Fruit fly (Drosophila melanogaster) whole organism, embryonic: ENCODE data around the gene Acyp2.

Experiments used
- Adf1 ChIP-seq: fragments of 200-800 bp; sonication (Bioruptor generic); IDR thresholded peaks from 2 replicates; pipeline ENCODE4 v1.3.6; 2022; ENCODE audit warnings: missing biosample characterization, missing genetic modification characterization
- Asciz ChIP-seq: fragments of 200-800 bp; sonication (Bioruptor generic); optimal IDR thresholded peaks from 2 replicates; lab custom pipeline; 2017; ENCODE audit warnings: missing biosample characterization, mild to moderate bottlenecking, missing genetic modification characterization, missing genetic modification reagents
- CG10321 ChIP-seq: fragments of 200-800 bp; sonication (Bioruptor generic); IDR thresholded peaks from 2 replicates; pipeline ENCODE4 v1.3.6; 2022; ENCODE audit warnings: missing biosample characterization, missing genetic modification characterization
- CG12071 ChIP-seq: fragments of 200-800 bp; sonication (Bioruptor generic); optimal IDR thresholded peaks from 3 replicates; lab custom pipeline; 2018; ENCODE audit warnings: missing biosample characterization, mild to moderate bottlenecking, missing genetic modification characterization
- CG12391 ChIP-seq: fragments of 200-800 bp; sonication (Bioruptor generic); optimal IDR thresholded peaks from 3 replicates; lab custom pipeline; 2018; ENCODE audit warnings: missing biosample characterization, mild to moderate bottlenecking, missing genetic modification characterization, moderate library complexity
- CG13123 ChIP-seq: fragments of 200-800 bp; sonication (Bioruptor generic); optimal IDR thresholded peaks from 2 replicates; lab custom pipeline; 2016; ENCODE audit warnings: missing biosample characterization, missing genetic modification characterization
- CG15269 ChIP-seq: fragments of 200-800 bp; sonication (Bioruptor generic); optimal IDR thresholded peaks from 2 replicates; lab custom pipeline; 2018; ENCODE audit warnings: missing biosample characterization, mild to moderate bottlenecking, missing genetic modification characterization, moderate library complexity
- CG15514 ChIP-seq: fragments of 200-800 bp; sonication (Bioruptor generic); optimal IDR thresholded peaks from 3 replicates; lab custom pipeline; 2017; ENCODE audit warnings: missing biosample characterization, missing genetic modification characterization, mild to moderate bottlenecking, moderate library complexity, missing genetic modification reagents
- CG16779 ChIP-seq: fragments of 200-800 bp; sonication (Bioruptor generic); IDR thresholded peaks from 2 replicates; pipeline ENCODE4 v1.3.6; 2022; ENCODE audit warnings: missing biosample characterization, missing genetic modification characterization
- CG17186 ChIP-seq: fragments of 200-800 bp; sonication (Bioruptor generic); optimal IDR thresholded peaks from 3 replicates; lab custom pipeline; 2017; ENCODE audit warnings: missing biosample characterization, missing genetic modification reagents, missing genetic modification characterization
- CG1832 ChIP-seq: fragments of 200-800 bp; sonication (Bioruptor generic); optimal IDR thresholded peaks from 2 replicates; lab custom pipeline; 2017; ENCODE audit warnings: missing biosample characterization, mild to moderate bottlenecking, missing genetic modification characterization, inconsistent platforms
- CG31224 ChIP-seq: fragments of 200-800 bp; sonication (Bioruptor generic); IDR thresholded peaks from 2 replicates; pipeline ENCODE4 v1.3.6; 2022; ENCODE audit warnings: missing biosample characterization, missing genetic modification characterization
- CG3281 ChIP-seq: fragments of 200-800 bp; sonication (Bioruptor generic); optimal IDR thresholded peaks from 3 replicates; lab custom pipeline; 2017; ENCODE audit warnings: missing biosample characterization, mild to moderate bottlenecking, missing genetic modification characterization
- CG6254 ChIP-seq: fragments of 200-800 bp; sonication (Bioruptor generic); optimal IDR thresholded peaks from 3 replicates; lab custom pipeline; 2017; ENCODE audit warnings: mild to moderate bottlenecking, missing biosample characterization, missing genetic modification reagents, missing genetic modification characterization
- CG6791 ChIP-seq: fragments of 200-800 bp; sonication (Bioruptor generic); IDR thresholded peaks from 3 replicates; pipeline ENCODE4 v1.3.6; 2022; ENCODE audit warnings: missing biosample characterization, missing genetic modification characterization; ENCODE audit not compliant: partially characterized antibody
- CG8924 ChIP-seq: fragments of 200-800 bp; optimal IDR thresholded peaks from 3 replicates; lab custom pipeline; 2019; ENCODE audit warnings: missing biosample characterization, mild to moderate bottlenecking, missing genetic modification characterization, moderate library complexity
- D19A ChIP-seq: fragments of 200-800 bp; optimal IDR thresholded peaks from 3 replicates; lab custom pipeline; 2019; ENCODE audit warnings: missing biosample characterization, mild to moderate bottlenecking, missing genetic modification characterization, moderate library complexity
- Dbx ChIP-seq: fragments of 200-800 bp; sonication (Bioruptor generic); IDR thresholded peaks from 3 replicates; pipeline ENCODE4 v1.3.6; 2022; ENCODE audit warnings: missing biosample characterization, missing genetic modification characterization
- Dfd ChIP-seq, 2 experiments: fragments of >200 bp; optimal IDR thresholded peaks; 2 replicates each; lab custom pipeline; 2017; ENCODE audit warnings: missing biosample characterization in 2 of 2, missing genetic modification characterization in 2 of 2
- Dip3 ChIP-seq: fragments of 200-800 bp; sonication (Bioruptor generic); optimal IDR thresholded peaks from 3 replicates; lab custom pipeline; 2016; ENCODE audit warnings: missing biosample characterization, missing genetic modification characterization
- Hmx ChIP-seq: fragments of 200-800 bp; sonication (Bioruptor generic); optimal IDR thresholded peaks from 2 replicates; lab custom pipeline; 2016; ENCODE audit warnings: missing biosample characterization, missing genetic modification characterization
- Ptx1 ChIP-seq: fragments of 200-800 bp; sonication (Bioruptor generic); IDR thresholded peaks from 2 replicates; pipeline ENCODE4 v1.3.6; 2022; ENCODE audit warnings: missing biosample characterization, missing genetic modification characterization
- Ssrp ChIP-seq: fragments of 200-800 bp; sonication (Bioruptor generic); optimal IDR thresholded peaks from 2 replicates; lab custom pipeline; 2018; ENCODE audit warnings: missing biosample characterization, mild to moderate bottlenecking, missing genetic modification characterization, moderate library complexity
- Stat92E ChIP-seq, 3 experiments: fragments of >200 bp in 2 of 3; fragments of 200-800 bp in 1 of 3; sonication (Bioruptor generic) in 1 of 3; optimal IDR thresholded peaks; 2 replicates each; lab custom pipeline; 2017 to 2019; ENCODE audit warnings: missing biosample characterization in 3 of 3, missing genetic modification characterization in 3 of 3, mild to moderate bottlenecking in 1 of 3, moderate library complexity in 1 of 3
- ase ChIP-seq: fragments of 200-800 bp; sonication (Bioruptor generic); IDR thresholded peaks from 3 replicates; pipeline ENCODE4 v1.3.6; 2022; ENCODE audit warnings: missing biosample characterization, missing genetic modification characterization
- az2 ChIP-seq: fragments of 200-800 bp; sonication (Bioruptor generic); optimal IDR thresholded peaks from 3 replicates; lab custom pipeline; 2016; ENCODE audit warnings: missing biosample characterization, missing genetic modification characterization
- btn ChIP-seq: fragments of 200-800 bp; sonication (Bioruptor generic); optimal IDR thresholded peaks from 2 replicates; lab custom pipeline; 2016; ENCODE audit warnings: missing biosample characterization, missing genetic modification characterization
- chif ChIP-seq, 2 experiments: fragments of 200-800 bp; sonication (Bioruptor generic); optimal IDR thresholded peaks; 3 replicates each; lab custom pipeline; 2016; ENCODE audit warnings: missing biosample characterization in 2 of 2, missing genetic modification characterization in 2 of 2
- chinmo ChIP-seq: fragments of 200-800 bp; sonication (Bioruptor generic); IDR thresholded peaks from 4 replicates; pipeline ENCODE4 v1.3.6; 2022; ENCODE audit warnings: missing biosample characterization, missing genetic modification characterization; ENCODE audit not compliant: partially characterized antibody
- croc ChIP-seq: fragments of 200-800 bp; sonication (Bioruptor generic); conservative IDR thresholded peaks from 3 replicates; pipeline ENCODE4 v1.3.6; 2022; ENCODE audit warnings: missing biosample characterization, missing genetic modification characterization
- cwo ChIP-seq: fragments of 200-800 bp; sonication (Bioruptor generic); optimal IDR thresholded peaks from 3 replicates; lab custom pipeline; 2017; ENCODE audit warnings: missing biosample characterization, missing genetic modification characterization, mild to moderate bottlenecking, moderate library complexity, missing genetic modification reagents
- eve ChIP-seq, 2 experiments: fragments of >200 bp; optimal IDR thresholded peaks; 2 replicates each; lab custom pipeline; 2017; ENCODE audit warnings: missing biosample characterization in 2 of 2, missing genetic modification characterization in 2 of 2
- hb ChIP-seq: fragments of 200-800 bp; sonication (Bioruptor generic); IDR thresholded peaks from 3 replicates; pipeline ENCODE4 v1.3.6; 2022; ENCODE audit warnings: missing biosample characterization, missing genetic modification characterization; ENCODE audit not compliant: partially characterized antibody
- ind ChIP-seq: fragments of 200-800 bp; sonication (Bioruptor generic); optimal IDR thresholded peaks from 3 replicates; lab custom pipeline; 2016; ENCODE audit warnings: missing biosample characterization, missing genetic modification characterization
- kay ChIP-seq: fragments of 200-800 bp; sonication (Bioruptor generic); optimal IDR thresholded peaks from 2 replicates; lab custom pipeline; 2016; ENCODE audit warnings: missing biosample characterization, missing genetic modification characterization
- ken ChIP-seq: fragments of 200-800 bp; sonication (Bioruptor generic); IDR thresholded peaks from 3 replicates; pipeline ENCODE4 v1.3.6; 2022; ENCODE audit warnings: missing biosample characterization, missing genetic modification characterization
- org-1 ChIP-seq: fragments of 200-800 bp; sonication (Bioruptor generic); optimal IDR thresholded peaks from 2 replicates; lab custom pipeline; 2017; ENCODE audit warnings: missing biosample characterization, missing genetic modification characterization
- otp ChIP-seq: fragments of 200-800 bp; sonication (Bioruptor generic); IDR thresholded peaks from 3 replicates; pipeline ENCODE4, ENCODE4 v1.3.6; 2022; ENCODE audit warnings: missing biosample characterization, missing genetic modification characterization
- pan ChIP-seq, 4 experiments: fragments of >200 bp in 3 of 4; fragments of 200-800 bp in 1 of 4; sonication (Bioruptor generic) in 1 of 4; optimal IDR thresholded peaks in 3 of 4; IDR thresholded peaks in 1 of 4; 2 replicates each; pipeline versions ENCODE4 v1.3.6 to Lab custom; 2017 to 2022; ENCODE audit warnings: missing biosample characterization in 2 of 4, missing genetic modification characterization in 2 of 4, mixed read lengths in 1 of 4
- psq ChIP-seq: fragments of 200-800 bp; sonication (Bioruptor generic); optimal IDR thresholded peaks from 2 replicates; lab custom pipeline; 2017; ENCODE audit warnings: missing biosample characterization, missing genetic modification characterization
- pzg ChIP-seq: fragments of 200-800 bp; sonication (Bioruptor generic); optimal IDR thresholded peaks from 3 replicates; lab custom pipeline; 2018; ENCODE audit warnings: missing biosample characterization, mild to moderate bottlenecking, missing genetic modification characterization, moderate library complexity
- sc ChIP-seq, 3 experiments: fragments of >200 bp in 2 of 3; fragments of 200-800 bp in 1 of 3; sonication (Bioruptor generic) in 1 of 3; optimal IDR thresholded peaks; 2 replicates in 2 of 3; 3 replicates in 1 of 3; lab custom pipeline; 2017; ENCODE audit warnings: mild to moderate bottlenecking in 1 of 3, missing biosample characterization in 1 of 3, missing genetic modification characterization in 1 of 3, missing genetic modification reagents in 1 of 3
- sens-2 ChIP-seq: fragments of 200-800 bp; sonication (Bioruptor generic); IDR thresholded peaks from 2 replicates; pipeline ENCODE4 v1.3.6; 2022; ENCODE audit warnings: missing biosample characterization, missing genetic modification characterization
- tgo ChIP-seq: fragments of 200-800 bp; sonication (Bioruptor generic); IDR thresholded peaks from 3 replicates; pipeline ENCODE4 v1.3.6; 2022; ENCODE audit warnings: missing biosample characterization, missing genetic modification characterization
- wor ChIP-seq: fragments of 200-800 bp; sonication (Bioruptor generic); IDR thresholded peaks from 2 replicates; pipeline ENCODE4 v1.3.6; 2022; ENCODE audit warnings: missing biosample characterization, missing genetic modification characterization
- zf30C ChIP-seq: fragments of 200-800 bp; sonication (Bioruptor generic); optimal IDR thresholded peaks from 3 replicates; lab custom pipeline; 2018; ENCODE audit warnings: missing biosample characterization, mild to moderate bottlenecking, missing genetic modification characterization
- zfh2 ChIP-seq: fragments of 200-800 bp; sonication (Bioruptor generic); optimal IDR thresholded peaks from 2 replicates; lab custom pipeline; 2016; ENCODE audit warnings: missing biosample characterization, missing genetic modification characterization

Acyp2 gene

DNA sequence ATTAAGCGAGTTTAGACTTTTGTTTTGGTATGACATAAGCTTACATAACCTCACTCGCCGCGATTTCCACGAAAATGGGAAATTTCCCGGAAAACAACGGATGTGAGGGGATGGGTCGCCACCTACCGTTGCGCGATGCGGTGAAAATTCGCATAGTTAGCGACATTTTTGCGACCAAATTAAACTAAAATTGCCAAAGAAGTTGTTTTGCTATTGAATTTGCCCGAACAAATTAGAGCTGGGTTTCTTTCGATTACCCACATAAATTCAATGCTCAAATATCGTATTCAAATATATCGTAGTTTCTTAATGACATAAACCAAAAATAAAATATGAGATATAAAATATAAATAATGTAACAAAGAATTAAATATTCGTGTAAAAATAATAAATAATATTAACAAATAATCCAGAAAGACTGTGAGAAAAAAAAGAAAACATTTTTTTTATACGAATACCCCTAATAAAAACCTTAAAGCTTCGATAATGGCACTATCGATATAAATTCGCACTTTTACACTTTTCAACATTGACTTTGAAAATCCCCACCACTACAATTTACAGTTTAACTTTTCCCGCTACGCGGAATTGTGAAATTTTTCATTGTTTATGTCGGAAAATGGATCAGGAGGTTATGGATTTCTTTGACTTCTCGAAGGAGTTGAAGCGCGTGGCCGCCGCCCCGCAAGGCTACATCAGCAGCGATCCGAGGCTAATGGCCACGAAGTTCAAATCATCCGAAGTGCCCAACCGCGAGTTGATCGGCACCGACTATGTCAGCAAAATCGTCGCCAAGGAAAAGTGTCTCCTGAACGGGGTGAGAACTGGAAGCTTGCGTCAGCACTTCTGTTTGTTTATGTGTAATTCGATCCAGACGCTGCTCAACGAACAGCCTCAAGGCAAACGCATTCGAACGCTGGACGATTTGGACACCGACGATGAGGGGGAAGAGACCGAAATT, 44.7 kb downstream of the Acyp2 start, which contains the start of the genes ND-23 and spn-E (continued):
- TF ChIP-seq CG17186 = no peak
- TF ChIP-seq CG3281 (GFP tag; lab: Kevin White, UChicago) = peak; percentile 24
- TF ChIP-seq Dfd (GFP tag; optimal IDR thresholded peaks at IDR 0.05; lab: Kevin White, UChicago) = no peak
- no peak for TF ChIP-seq hb (GFP tag; lab: Robert Waterston, UW)
- no peak for TF ChIP-seq Asciz
- peak; percentile 66 for TF ChIP-seq tgo (GFP tag; lab: Robert Waterston, UW)
- peak; percentile 45 for TF ChIP-seq CG13123 (GFP tag; lab: Kevin White, UChicago)
- 0 out of 3 replicates have a peak, but pooled peaks have one; percentile 52 for TF ChIP-seq CG6791
- no peak; the same call in 1 of the 2 replicates for TF ChIP-seq sens-2
- TF ChIP-seq Adf1 (GFP tag; lab: Robert Waterston, UW) = peak; percentile 24; the same call in 1 of the 2 replicates
- TF ChIP-seq org-1 (GFP tag; lab: Kevin White, UChicago) = no peak
- TF ChIP-seq CG6254 (GFP tag; lab: Kevin White, UChicago) = no peak
- no peak for TF ChIP-seq D19A
- no peak for TF ChIP-seq wor (GFP tag; lab: Robert Waterston, UW)
- TF ChIP-seq Dbx = peak; percentile 73; the same call in 2 of the 3 replicates
- TF ChIP-seq chinmo (GFP tag; lab: Robert Waterston, UW) = 0 out of 4 replicates have a peak, but pooled peaks have one; percentile 30
- 0 out of 3 replicates have a peak, but pooled peaks have one; percentile 47 for TF ChIP-seq ken (GFP tag; lab: Robert Waterston, UW)
- peak; percentile 35 for TF ChIP-seq pzg
- TF ChIP-seq eve (GFP tag; optimal IDR thresholded peaks at IDR 0.05; lab: Kevin White, UChicago) = no peak
- TF ChIP-seq CG10321 (GFP tag; lab: Robert Waterston, UW) = no peak
- TF ChIP-seq CG16779 = no peak
- no peak; the same call in 2 of the 3 replicates for TF ChIP-seq croc (GFP tag; lab: Robert Waterston, UW)
- no peak for TF ChIP-seq sc (optimal IDR thresholded peaks at IDR 0.05; lab: Kevin White, UChicago)
- TF ChIP-seq sc (GFP tag; optimal IDR thresholded peaks at IDR 0.05; lab: Kevin White, UChicago) = no peak
- TF ChIP-seq Ssrp = peak; percentile 54
- no peak for TF ChIP-seq Dip3 (GFP tag; lab: Kevin White, UChicago)
- TF ChIP-seq psq (GFP tag; lab: Kevin White, UChicago) = no peak
- no peak for TF ChIP-seq Hmx
- peak; percentile 54 for TF ChIP-seq CG8924
- no peak for TF ChIP-seq btn (GFP tag; lab: Kevin White, UChicago)
- TF ChIP-seq CG15269 (tag; lab: Kevin White, UChicago) = peak; percentile 45
- TF ChIP-seq chif (GFP tag; optimal IDR thresholded peaks at IDR 0.05; lab: Kevin White, UChicago) = no peak
- TF ChIP-seq ind (GFP tag; lab: Kevin White, UChicago) = peak; percentile 59
- TF ChIP-seq zf30C (GFP tag; lab: Kevin White, UChicago) = no peak
- TF ChIP-seq CG15514 (GFP tag; lab: Kevin White, UChicago) = peak; percentile 48
- no peak for TF ChIP-seq kay (GFP tag; lab: Kevin White, UChicago)
- TF ChIP-seq cwo (GFP tag; lab: Kevin White, UChicago) = no peak
- no peak for TF ChIP-seq CG31224 (GFP tag; lab: Robert Waterston, UW)
- no peak for TF ChIP-seq CG12071
- no peak for TF ChIP-seq pan (optimal IDR thresholded peaks at IDR 0.05; lab: Kevin White, UChicago)
- peak in 1 of 2 experiments; percentile 67 for TF ChIP-seq pan (GFP tag; optimal IDR thresholded peaks at IDR 0.05 in 1 of 2, IDR thresholded peaks at IDR 0.05 in 1 of 2)
- TF ChIP-seq CG1832 = no peak
- peak; percentile 83 for TF ChIP-seq CG12391 (tag; lab: Kevin White, UChicago)
- no peak for TF ChIP-seq otp (GFP tag; lab: Robert Waterston, UW)
- no peak for TF ChIP-seq zfh2
- no peak for TF ChIP-seq ase
- no peak for TF ChIP-seq Stat92E (GFP tag; optimal IDR thresholded peaks at IDR 0.05; lab: Kevin White, UChicago)
- TF ChIP-seq Ptx1 (GFP tag; lab: Robert Waterston, UW) = peak; percentile 61
- peak; percentile 29 for TF ChIP-seq az2 (GFP tag; lab: Kevin White, UChicago)
